Fruit fly (Drosophila melanogaster) Kc167 (cell line): ENCODE results near the gene CG14506.

Source experiments
- Sin3A ChIP-seq: fragments of >200 bp; optimal IDR thresholded peaks from 2 replicates; lab custom pipeline; 2018; ENCODE audit warnings: missing external identifiers
- psq ChIP-seq: fragments of >200 bp; optimal IDR thresholded peaks from 2 replicates; lab custom pipeline; 2017; ENCODE audit warnings: missing external identifiers

DNA sequence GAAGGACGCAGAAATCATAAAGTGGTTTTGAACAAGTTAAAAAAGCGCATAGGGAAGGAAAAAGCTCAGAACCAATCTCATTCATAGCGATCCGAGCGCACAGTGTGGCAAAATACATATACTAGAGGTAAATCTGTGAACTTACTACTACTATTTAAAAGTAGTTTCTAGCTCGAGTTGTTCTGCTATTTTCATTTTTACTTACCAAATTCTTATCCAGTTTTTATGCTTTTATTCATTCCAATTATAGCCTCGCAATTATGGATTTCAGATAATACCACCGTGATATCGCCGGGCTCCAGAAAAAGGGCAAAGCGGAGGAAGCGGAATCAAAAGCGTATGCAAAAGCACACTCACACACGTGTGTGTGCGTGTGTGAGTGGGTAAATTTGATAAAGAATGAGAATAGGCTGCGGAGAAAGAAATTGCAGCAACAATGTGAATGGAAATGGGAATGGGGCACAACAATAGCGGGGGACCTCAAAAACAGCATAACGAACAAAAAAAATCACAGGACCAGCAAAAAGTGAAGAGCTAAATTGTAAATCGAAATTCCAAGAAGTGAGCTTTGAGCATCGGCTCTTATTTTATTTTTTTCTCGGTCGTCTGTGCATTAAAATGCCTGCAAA, 40.1 kb downstream of the CG14506 start:
- TF ChIP-seq psq (lab: Kevin White, UChicago) (no peak), Sin3A (lab: Kevin White, UChicago) (no peak)
